Worm (Caenorhabditis elegans) whole organism, L2 larva: ENCODE results near the gene C44B11.4.

Experiments used
- aly-2 ChIP-seq: fragments of 150-350 bp; optimal IDR thresholded peaks from 2 replicates; lab custom pipeline; 2014; ENCODE audit warnings: missing biosample characterization, missing genetic modification characterization
- ceh-16 ChIP-seq: fragments of 150-350 bp; optimal IDR thresholded peaks from 2 replicates; lab custom pipeline; 2014; ENCODE audit warnings: missing biosample characterization, missing genetic modification characterization
- ceh-82 ChIP-seq: fragments of 150-350 bp; optimal IDR thresholded peaks from 2 replicates; lab custom pipeline; 2014; ENCODE audit warnings: missing biosample characterization, missing genetic modification characterization
- egl-27 ChIP-seq: sonication (generic microtip); optimal IDR thresholded peaks from 3 replicates; lab custom pipeline; 2017; ENCODE audit warnings: missing biosample characterization, missing genetic modification reagents, missing genetic modification characterization
- elt-1 ChIP-seq: fragments of 150-350 bp; optimal IDR thresholded peaks from 2 replicates; lab custom pipeline; 2014; ENCODE audit warnings: missing biosample characterization, missing genetic modification characterization
- elt-3 ChIP-seq: sonication (generic microtip); optimal IDR thresholded peaks from 2 replicates; lab custom pipeline; 2017; ENCODE audit warnings: missing biosample characterization, missing genetic modification characterization
- fos-1 ChIP-seq: fragments of 150-350 bp; optimal IDR thresholded peaks from 2 replicates; lab custom pipeline; 2014; ENCODE audit warnings: missing biosample characterization, missing genetic modification characterization
- lin-39 ChIP-seq: fragments of 150-350 bp; optimal IDR thresholded peaks from 2 replicates; lab custom pipeline; 2014; ENCODE audit warnings: missing biosample characterization, missing genetic modification reagents, missing genetic modification characterization
- lsy-2 ChIP-seq, 2 experiments: fragments of 150-350 bp in 1 of 2; sonication (generic microtip) in 1 of 2; optimal IDR thresholded peaks; 2 replicates each; lab custom pipeline; 2014 to 2017; ENCODE audit warnings: missing biosample characterization in 2 of 2, missing genetic modification characterization in 2 of 2
- nhr-77 ChIP-seq: fragments of 150-350 bp; optimal IDR thresholded peaks from 2 replicates; lab custom pipeline; 2014; ENCODE audit warnings: missing biosample characterization, missing genetic modification characterization
- sma-9 ChIP-seq, 2 experiments: fragments of 150-350 bp in 1 of 2; sonication (generic microtip) in 1 of 2; optimal IDR thresholded peaks; 2 replicates each; lab custom pipeline; 2014 to 2016; ENCODE audit warnings: missing genetic modification characterization in 2 of 2, mild to moderate bottlenecking in 1 of 2, missing biosample characterization in 1 of 2, missing compliant biosample characterization in 1 of 2, missing genetic modification reagents in 1 of 2, moderate library complexity in 1 of 2
- unc-39 ChIP-seq: fragments of 150-350 bp; optimal IDR thresholded peaks from 2 replicates; lab custom pipeline; 2014; ENCODE audit warnings: missing biosample characterization, missing genetic modification characterization
- zag-1 ChIP-seq: fragments of 150-350 bp; optimal IDR thresholded peaks from 2 replicates; lab custom pipeline; 2014; ENCODE audit warnings: missing biosample characterization, missing genetic modification characterization

ce11 chrIII:3111534-3111933, 32.0 kb downstream of the C44B11.4 start:
- TF ChIP-seq ceh-82 (tag; lab: Kevin White, UChicago), result no peak
- no peak for TF ChIP-seq lin-39 (tag; lab: Kevin White, UChicago)
- TF ChIP-seq ceh-16, result no peak
- TF ChIP-seq aly-2 (tag; lab: Kevin White, UChicago), result no peak
- no peak for TF ChIP-seq egl-27 (tag; lab: Kevin White, UChicago)
- no peak for TF ChIP-seq elt-1
- no peak for TF ChIP-seq zag-1 (tag; lab: Kevin White, UChicago)
- no peak for TF ChIP-seq elt-3
- no peak for TF ChIP-seq lsy-2 (tag; optimal IDR thresholded peaks at IDR 0.05; lab: Kevin White, UChicago)
- no peak for TF ChIP-seq fos-1 (tag; lab: Kevin White, UChicago)
- TF ChIP-seq unc-39 (tag; lab: Kevin White, UChicago), result no peak
- no peak for TF ChIP-seq sma-9 (GFP tag; optimal IDR thresholded peaks at IDR 0.05; lab: Kevin White, UChicago)
- TF ChIP-seq sma-9 (tag; optimal IDR thresholded peaks at IDR 0.05; lab: Kevin White, UChicago), result no peak
- no peak for TF ChIP-seq nhr-77 (tag; lab: Kevin White, UChicago)
